Fruit fly (Drosophila melanogaster) whole organism, prepupa: ENCODE results near the gene wek.

Experiments
- Blimp-1 ChIP-seq: fragments of 200-800 bp; sonication (Bioruptor generic); optimal IDR thresholded peaks from 3 replicates; lab custom pipeline; 2017; ENCODE audit warnings: missing biosample characterization, missing genetic modification characterization, mild to moderate bottlenecking, moderate library complexity, missing genetic modification reagents
- CG10669 ChIP-seq: fragments of 200-800 bp; sonication (Bioruptor generic); optimal IDR thresholded peaks from 3 replicates; lab custom pipeline; 2018; ENCODE audit warnings: missing biosample characterization, mild to moderate bottlenecking, missing genetic modification characterization, moderate library complexity
- CG11902 ChIP-seq: fragments of 200-800 bp; sonication (Bioruptor generic); optimal IDR thresholded peaks from 3 replicates; lab custom pipeline; 2016; ENCODE audit warnings: missing biosample characterization, missing genetic modification characterization
- CG15336 ChIP-seq: fragments of 200-800 bp; sonication (Bioruptor generic); IDR thresholded peaks from 2 replicates; pipeline ENCODE4 v1.3.6; 2022; ENCODE audit warnings: missing biosample characterization, missing genetic modification characterization
- CG1621 ChIP-seq: fragments of 200-800 bp; sonication (Bioruptor generic); optimal IDR thresholded peaks from 3 replicates; lab custom pipeline; 2018; ENCODE audit warnings: missing biosample characterization, mild to moderate bottlenecking, missing genetic modification characterization
- CG31627 ChIP-seq: fragments of 200-800 bp; sonication (Bioruptor generic); optimal IDR thresholded peaks from 3 replicates; lab custom pipeline; 2016; ENCODE audit warnings: missing biosample characterization, missing genetic modification characterization
- CG32006 ChIP-seq: fragments of 200-800 bp; sonication (Bioruptor generic); optimal IDR thresholded peaks from 3 replicates; lab custom pipeline; 2017; ENCODE audit warnings: missing biosample characterization, mild to moderate bottlenecking, missing genetic modification characterization
- CG34406 ChIP-seq: fragments of 200-800 bp; sonication (Bioruptor generic); optimal IDR thresholded peaks from 3 replicates; lab custom pipeline; 2016; ENCODE audit warnings: missing biosample characterization, missing genetic modification characterization
- CG4318 ChIP-seq: fragments of 200-800 bp; sonication (Bioruptor generic); optimal IDR thresholded peaks from 3 replicates; lab custom pipeline; 2017; ENCODE audit warnings: missing biosample characterization, mild to moderate bottlenecking, missing genetic modification characterization
- CG6163 ChIP-seq: fragments of 200-800 bp; sonication (Bioruptor generic); IDR thresholded peaks from 3 replicates; pipeline ENCODE4 v1.3.6; 2022; ENCODE audit warnings: missing biosample characterization, missing genetic modification characterization
- CG6276 ChIP-seq: fragments of 200-800 bp; sonication (Bioruptor generic); optimal IDR thresholded peaks from 2 replicates; lab custom pipeline; 2017; ENCODE audit warnings: missing biosample characterization, mild to moderate bottlenecking, missing genetic modification characterization
- CG6808 ChIP-seq: fragments of 200-800 bp; sonication (Bioruptor generic); optimal IDR thresholded peaks from 3 replicates; lab custom pipeline; 2017; ENCODE audit warnings: missing biosample characterization, missing genetic modification characterization, mild to moderate bottlenecking, moderate library complexity, missing genetic modification reagents
- CG8119 ChIP-seq: fragments of 200-800 bp; sonication (Bioruptor generic); IDR thresholded peaks from 3 replicates; pipeline ENCODE4 v1.3.6; 2022; ENCODE audit warnings: missing biosample characterization, missing genetic modification characterization
- CG8632 ChIP-seq: fragments of 200-800 bp; sonication (Bioruptor generic); optimal IDR thresholded peaks from 3 replicates; lab custom pipeline; 2016; ENCODE audit warnings: missing biosample characterization, missing genetic modification characterization
- CG9139 ChIP-seq: fragments of 200-800 bp; sonication (Bioruptor generic); optimal IDR thresholded peaks from 3 replicates; lab custom pipeline; 2017; ENCODE audit warnings: missing biosample characterization, mild to moderate bottlenecking, missing genetic modification characterization
- Eip75B ChIP-seq: fragments of 200-800 bp; sonication (Bioruptor generic); optimal IDR thresholded peaks from 3 replicates; lab custom pipeline; 2016; ENCODE audit warnings: missing biosample characterization, missing genetic modification characterization
- Eip78C ChIP-seq: fragments of 200-800 bp; sonication (Bioruptor generic); peaks from one replicate; lab custom pipeline; 2016; ENCODE audit warnings: missing biosample characterization, missing genetic modification characterization
- Ets96B ChIP-seq: fragments of 200-800 bp; optimal IDR thresholded peaks from 2 replicates; lab custom pipeline; 2019; ENCODE audit warnings: missing biosample characterization, mild to moderate bottlenecking, missing genetic modification characterization, moderate library complexity
- Gug ChIP-seq: fragments of 200-800 bp; sonication (Bioruptor generic); IDR thresholded peaks from 2 replicates; pipeline ENCODE4 v1.3.6; 2022; ENCODE audit warnings: missing biosample characterization, missing genetic modification characterization
- Hr39 ChIP-seq: fragments of 200-800 bp; sonication (Bioruptor generic); optimal IDR thresholded peaks from 2 replicates; lab custom pipeline; 2016; ENCODE audit warnings: missing biosample characterization, missing genetic modification characterization
- Hr4 ChIP-seq: fragments of 200-800 bp; sonication (Bioruptor generic); optimal IDR thresholded peaks from 3 replicates; lab custom pipeline; 2016; ENCODE audit warnings: missing biosample characterization, missing genetic modification characterization
- Lpt ChIP-seq: fragments of 200-800 bp; sonication (Bioruptor generic); optimal IDR thresholded peaks from 3 replicates; lab custom pipeline; 2016; ENCODE audit warnings: missing biosample characterization, missing genetic modification characterization
- OdsH ChIP-seq: fragments of 200-800 bp; sonication (Bioruptor generic); optimal IDR thresholded peaks from 3 replicates; lab custom pipeline; 2016; ENCODE audit warnings: missing biosample characterization, missing genetic modification characterization
- Smox ChIP-seq: fragments of 200-800 bp; sonication (Bioruptor generic); optimal IDR thresholded peaks from 3 replicates; lab custom pipeline; 2016; ENCODE audit warnings: missing biosample characterization, missing genetic modification characterization
- Sox102F ChIP-seq: fragments of 200-800 bp; sonication (Bioruptor generic); optimal IDR thresholded peaks from 2 replicates; lab custom pipeline; 2016; ENCODE audit warnings: missing biosample characterization, mild to moderate bottlenecking, missing genetic modification characterization
- Sox15 ChIP-seq: fragments of 200-800 bp; sonication (Bioruptor generic); optimal IDR thresholded peaks from 3 replicates; lab custom pipeline; 2016; ENCODE audit warnings: missing biosample characterization, missing genetic modification characterization
- achi ChIP-seq: fragments of 200-800 bp; sonication (Bioruptor generic); optimal IDR thresholded peaks from 3 replicates; lab custom pipeline; 2016; ENCODE audit warnings: missing biosample characterization, missing genetic modification characterization
- acj6 ChIP-seq: fragments of 200-800 bp; sonication (Bioruptor generic); optimal IDR thresholded peaks from 3 replicates; lab custom pipeline; 2016; ENCODE audit warnings: missing biosample characterization, missing genetic modification characterization
- cyc ChIP-seq: fragments of 200-800 bp; sonication (Bioruptor generic); optimal IDR thresholded peaks from 3 replicates; lab custom pipeline; 2016; ENCODE audit warnings: missing biosample characterization, missing genetic modification characterization
- dac ChIP-seq: fragments of 200-800 bp; sonication (Bioruptor generic); optimal IDR thresholded peaks from 2 replicates; lab custom pipeline; 2017; ENCODE audit warnings: missing biosample characterization, mild to moderate bottlenecking, missing genetic modification characterization
- fd85E ChIP-seq: fragments of 200-800 bp; sonication (Bioruptor generic); optimal IDR thresholded peaks from 3 replicates; lab custom pipeline; 2016; ENCODE audit warnings: missing biosample characterization, missing genetic modification characterization
- net ChIP-seq: fragments of 200-800 bp; sonication (Bioruptor generic); optimal IDR thresholded peaks from 3 replicates; lab custom pipeline; 2016; ENCODE audit warnings: missing biosample characterization, missing genetic modification characterization
- pdm3 ChIP-seq: fragments of 200-800 bp; sonication (Bioruptor generic); optimal IDR thresholded peaks from 3 replicates; lab custom pipeline; 2016; ENCODE audit warnings: missing biosample characterization, missing genetic modification characterization
- salr ChIP-seq, 2 experiments: fragments of 200-800 bp; sonication (Bioruptor generic); optimal IDR thresholded peaks; 3 replicates each; lab custom pipeline; 2016 to 2018; ENCODE audit warnings: missing biosample characterization in 2 of 2, missing genetic modification characterization in 2 of 2, mild to moderate bottlenecking in 1 of 2
- spab ChIP-seq: fragments of 200-800 bp; sonication (Bioruptor generic); optimal IDR thresholded peaks from 2 replicates; lab custom pipeline; 2017; ENCODE audit warnings: missing biosample characterization, mild to moderate bottlenecking, missing genetic modification characterization, missing genetic modification reagents
- svp ChIP-seq: fragments of 200-800 bp; sonication (Bioruptor generic); peaks from one replicate; lab custom pipeline; 2016; ENCODE audit warnings: missing biosample characterization, missing genetic modification characterization
- topi ChIP-seq: fragments of 200-800 bp; sonication (Bioruptor generic); optimal IDR thresholded peaks from 3 replicates; lab custom pipeline; 2016; ENCODE audit warnings: missing biosample characterization, missing genetic modification characterization
- vri ChIP-seq: fragments of 200-800 bp; sonication (Bioruptor generic); optimal IDR thresholded peaks from 3 replicates; lab custom pipeline; 2016; ENCODE audit warnings: missing biosample characterization, mild to moderate bottlenecking, missing genetic modification characterization

The wek gene

DNA sequence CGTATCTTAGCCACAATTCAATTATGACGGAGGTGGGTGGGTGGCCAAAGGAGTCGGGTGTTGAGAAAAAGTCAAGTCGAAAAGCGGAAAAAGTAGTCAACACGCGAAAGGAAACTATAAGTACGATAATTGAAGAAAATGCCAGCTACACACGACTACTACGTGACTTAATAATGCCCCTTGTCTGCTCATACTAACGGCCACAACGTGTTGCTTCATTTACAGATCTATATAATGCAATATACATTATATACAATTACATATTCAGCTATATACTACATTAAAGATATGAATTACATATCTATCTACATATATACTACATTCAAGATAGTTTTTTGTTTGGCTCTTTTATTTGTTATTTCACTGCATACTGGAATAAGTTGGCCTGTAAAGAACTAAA is 4.9 kb upstream of the wek start, which contains the start of gene CG31826:
CG31826 (minus strand) TSS at position 101 of the 400 bp plus-strand sequence.
- no peak for TF ChIP-seq cyc (GFP tag; lab: Kevin White, UChicago)
- TF ChIP-seq CG9139 (GFP tag; lab: Kevin White, UChicago) = no peak
- TF ChIP-seq Smox = no peak

DNA sequence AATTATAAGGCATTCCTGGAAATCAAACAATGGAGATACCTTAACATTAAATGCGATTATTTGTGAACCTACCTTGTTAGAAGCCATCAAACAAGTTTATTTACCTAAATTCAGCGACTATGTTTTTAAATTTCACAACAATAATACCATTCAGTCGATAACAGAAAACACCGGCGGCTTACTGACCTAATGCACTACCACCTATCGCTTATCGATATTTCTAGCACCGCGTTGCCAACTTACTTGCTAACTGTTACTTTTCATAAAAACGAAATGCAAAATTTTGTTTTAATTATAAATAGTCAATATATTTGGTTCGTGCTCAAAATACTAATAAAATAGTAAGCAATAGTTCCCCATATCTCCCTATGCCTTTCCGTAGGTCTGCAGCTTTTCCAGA is 2.8 kb upstream of the wek start, which contains the start of gene Ku80:
Ku80 (minus strand) TSS at position 182 of the 400 bp plus-strand sequence.
- TF ChIP-seq CG32006 = no peak
- no peak for TF ChIP-seq CG10669 (GFP tag; lab: Kevin White, UChicago)
- TF ChIP-seq topi (GFP tag; lab: Kevin White, UChicago) = no peak
- TF ChIP-seq CG6276 (GFP tag; lab: Kevin White, UChicago) = no peak
- TF ChIP-seq dac = no peak
- no peak for TF ChIP-seq Hr4 (GFP tag; lab: Kevin White, UChicago)
- no peak for TF ChIP-seq Ets96B (tag; lab: Kevin White, UChicago)
- no peak for TF ChIP-seq Sox102F (GFP tag; lab: Kevin White, UChicago)
- TF ChIP-seq fd85E (GFP tag; lab: Kevin White, UChicago) = no peak
- TF ChIP-seq CG4318 = no peak
- no peak for TF ChIP-seq vri (GFP tag; lab: Kevin White, UChicago)
- TF ChIP-seq CG15336 (GFP tag; lab: Robert Waterston, UW) = no peak
- no peak for TF ChIP-seq CG6808 (GFP tag; lab: Kevin White, UChicago)
- TF ChIP-seq Gug (GFP tag; lab: Robert Waterston, UW) = no peak
- no peak for TF ChIP-seq pdm3
- TF ChIP-seq, all 60 proteins: peak for 0

DNA sequence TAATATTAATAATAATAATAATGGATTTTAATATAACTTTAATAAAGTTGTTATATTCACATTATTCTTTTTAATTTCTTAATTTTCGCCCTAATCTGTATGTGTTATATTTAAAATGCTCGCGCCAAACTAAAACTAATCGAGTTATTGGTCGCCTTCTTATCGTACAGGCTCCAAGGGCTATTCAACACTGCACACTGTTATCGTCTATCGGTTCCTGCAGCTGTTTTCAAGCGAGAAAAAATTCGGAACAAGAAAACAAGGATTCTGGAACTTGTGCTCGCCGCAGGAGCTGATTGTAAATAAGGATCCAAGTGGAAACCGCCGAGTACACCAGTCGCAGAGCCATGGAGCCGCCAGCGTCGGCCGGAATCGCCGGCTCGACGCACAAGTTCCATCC is 4.1 kb downstream of the wek start, which contains the start of gene CG3793:
CG3793 (plus strand) TSS at position 192 of the 400 bp plus-strand sequence.
- no peak for TF ChIP-seq CG10669 (GFP tag; lab: Kevin White, UChicago)
- no peak for TF ChIP-seq Hr4 (GFP tag; lab: Kevin White, UChicago)
- no peak for TF ChIP-seq CG8119
- no peak for TF ChIP-seq Eip75B (GFP tag; lab: Kevin White, UChicago)
- no peak for TF ChIP-seq achi (GFP tag; lab: Kevin White, UChicago)
- no peak for TF ChIP-seq Hr39 (GFP tag; lab: Kevin White, UChicago)
- no peak for TF ChIP-seq CG6276 (GFP tag; lab: Kevin White, UChicago)
- TF ChIP-seq CG31627 = no peak
- TF ChIP-seq fd85E (GFP tag; lab: Kevin White, UChicago) = no peak
- no peak for TF ChIP-seq CG9139 (GFP tag; lab: Kevin White, UChicago)
- no peak for TF ChIP-seq Blimp-1 (GFP tag; lab: Kevin White, UChicago)
- TF ChIP-seq CG32006 = no peak
- no peak for TF ChIP-seq salr (GFP tag; optimal IDR thresholded peaks at IDR 0.05; lab: Kevin White, UChicago)
- TF ChIP-seq CG34406 (GFP tag; lab: Kevin White, UChicago) = no peak
- no peak for TF ChIP-seq CG8632 (GFP tag; lab: Kevin White, UChicago)
- TF ChIP-seq Eip78C (GFP tag; lab: Kevin White, UChicago) = no peak
- TF ChIP-seq CG11902 (GFP tag; lab: Kevin White, UChicago) = no peak
- TF ChIP-seq vri (GFP tag; lab: Kevin White, UChicago) = no peak
- no peak for TF ChIP-seq Sox15 (GFP tag; lab: Kevin White, UChicago)

- TF ChIP-seq OdsH (GFP tag; lab: Kevin White, UChicago) = no peak
- TF ChIP-seq CG1621 (tag; lab: Kevin White, UChicago) = no peak
- no peak for TF ChIP-seq Sox15 (GFP tag; lab: Kevin White, UChicago)
- no peak for TF ChIP-seq net (GFP tag; lab: Kevin White, UChicago)
- TF ChIP-seq CG8119 = no peak
- TF ChIP-seq Lpt (GFP tag; lab: Kevin White, UChicago) = no peak
- no peak for TF ChIP-seq svp (GFP tag; lab: Kevin White, UChicago)
- no peak for TF ChIP-seq CG9139 (GFP tag; lab: Kevin White, UChicago)
- TF ChIP-seq Gug (GFP tag; lab: Robert Waterston, UW) = no peak
- TF ChIP-seq CG6163 (GFP tag; lab: Robert Waterston, UW) = no peak
- no peak for TF ChIP-seq salr (GFP tag; optimal IDR thresholded peaks at IDR 0.05; lab: Kevin White, UChicago)
- TF ChIP-seq spab = no peak
- TF ChIP-seq acj6 (GFP tag; lab: Kevin White, UChicago) = no peak
Measured at dm6 chr2L:15763401-15763800, 4.7 kb downstream of the wek start.
